Worm (Caenorhabditis elegans) whole organism, L4 larva: Measurements from ENCODE around the gene str-10.

ENCODE experiments used
- D1046.2 ChIP-seq: fragments of 200-800 bp; sonication (Bioruptor generic); IDR thresholded peaks from 2 replicates; pipeline ENCODE4 v1.3.6; 2022; ENCODE audit warnings: missing genetic modification characterization, missing compliant biosample characterization
- F10B5.3 ChIP-seq: sonication (generic microtip); optimal IDR thresholded peaks from 2 replicates; lab custom pipeline; 2016; ENCODE audit warnings: mild to moderate bottlenecking, missing genetic modification characterization, missing compliant biosample characterization
- F26F4.8 ChIP-seq: fragments of 200-800 bp; sonication (Bioruptor generic); conservative IDR thresholded peaks from 2 replicates; pipeline ENCODE4 v1.3.6; 2022; ENCODE audit warnings: missing genetic modification characterization, missing compliant biosample characterization
- F37D6.2 ChIP-seq: sonication (generic microtip); optimal IDR thresholded peaks from 2 replicates; lab custom pipeline; 2016; ENCODE audit warnings: mild to moderate bottlenecking, missing genetic modification characterization, missing compliant biosample characterization
- F49E8.2 ChIP-seq: sonication (generic microtip); optimal IDR thresholded peaks from 2 replicates; lab custom pipeline; 2016; ENCODE audit warnings: missing compliant biosample characterization, mild to moderate bottlenecking, missing genetic modification characterization, borderline replicate concordance
- T20F7.1 ChIP-seq: fragments of 200-800 bp; sonication (Bioruptor generic); optimal IDR thresholded peaks from 2 replicates; lab custom pipeline; 2018; ENCODE audit warnings: mild to moderate bottlenecking, missing genetic modification characterization, missing compliant biosample characterization
- T26A8.4 ChIP-seq: fragments of 200-800 bp; sonication (Bioruptor generic); IDR thresholded peaks from 2 replicates; pipeline ENCODE4 v1.3.6; 2022; ENCODE audit warnings: missing genetic modification characterization, missing compliant biosample characterization
- Y105C5A.15 ChIP-seq: fragments of 200-800 bp; sonication (Bioruptor generic); IDR thresholded peaks from 2 replicates; pipeline ENCODE4 v1.3.6; 2022; ENCODE audit warnings: missing genetic modification characterization, missing compliant biosample characterization
- Y48G9A.11 ChIP-seq: fragments of 200-800 bp; sonication (Bioruptor generic); IDR thresholded peaks from 2 replicates; pipeline ENCODE4 v1.3.6; 2022; ENCODE audit warnings: missing genetic modification reagents, missing genetic modification characterization, missing compliant biosample characterization
- ZK337.2 ChIP-seq: fragments of 200-800 bp; sonication (Bioruptor generic); IDR thresholded peaks from 2 replicates; pipeline ENCODE4 v1.3.6; 2022; ENCODE audit warnings: missing genetic modification reagents, missing genetic modification characterization, missing compliant biosample characterization
- ceh-44 ChIP-seq: fragments of 200-800 bp; sonication (Bioruptor generic); IDR thresholded peaks from 2 replicates; pipeline ENCODE4 v1.3.6; 2022; ENCODE audit warnings: missing genetic modification reagents, missing genetic modification characterization, missing compliant biosample characterization
- ces-1 ChIP-seq: fragments of 150-350 bp; sonication (generic microtip); optimal IDR thresholded peaks from 4 replicates; lab custom pipeline; 2014; ENCODE audit warnings: missing biosample characterization, missing genetic modification reagents, missing genetic modification characterization
- daf-16 ChIP-seq, 3 experiments: sonication (generic microtip); optimal IDR thresholded peaks; 2 replicates each; lab custom pipeline; 2016 to 2017; ENCODE audit warnings: missing genetic modification characterization in 3 of 3, missing genetic modification reagents in 3 of 3, mild to moderate bottlenecking in 2 of 3, missing compliant biosample characterization in 2 of 3, missing biosample characterization in 1 of 3, moderate library complexity in 1 of 3
- daf-19 ChIP-seq: fragments of 200-800 bp; sonication (Bioruptor generic); conservative IDR thresholded peaks from 2 replicates; pipeline ENCODE4 v1.3.6; 2022; ENCODE audit warnings: missing genetic modification characterization, missing compliant biosample characterization
- daf-8 ChIP-seq: fragments of 200-800 bp; sonication (Bioruptor generic); IDR thresholded peaks from 2 replicates; pipeline ENCODE4 v1.3.6; 2022; ENCODE audit warnings: missing genetic modification characterization, missing compliant biosample characterization
- dmd-8 ChIP-seq: fragments of 200-800 bp; sonication (Bioruptor generic); IDR thresholded peaks from 2 replicates; pipeline ENCODE4 v1.3.6; 2022; ENCODE audit warnings: missing genetic modification characterization, missing compliant biosample characterization
- dmd-9 ChIP-seq: fragments of 200-800 bp; sonication (Bioruptor generic); IDR thresholded peaks from 2 replicates; pipeline ENCODE4 v1.3.6; 2022; ENCODE audit warnings: missing genetic modification reagents, missing genetic modification characterization, missing compliant biosample characterization
- duxl-1 ChIP-seq: sonication (generic microtip); optimal IDR thresholded peaks from 2 replicates; lab custom pipeline; 2016; ENCODE audit warnings: mild to moderate bottlenecking, missing genetic modification characterization, moderate library complexity, missing compliant biosample characterization; ENCODE audit not compliant: poor library complexity
- dve-1 ChIP-seq: sonication (generic microtip); optimal IDR thresholded peaks from 2 replicates; lab custom pipeline; 2017; ENCODE audit warnings: antibody characterized with exemption, mild to moderate bottlenecking, missing genetic modification characterization, missing compliant biosample characterization; ENCODE audit not compliant: insufficient read depth
- hif-1 ChIP-seq, 2 experiments: sonication (generic microtip); optimal IDR thresholded peaks; 2 replicates each; lab custom pipeline; 2016 to 2017; ENCODE audit warnings: missing compliant biosample characterization in 2 of 2, missing genetic modification characterization in 2 of 2, missing genetic modification reagents in 2 of 2, missing genotype in 2 of 2, mild to moderate bottlenecking in 1 of 2
- hlh-30 ChIP-seq: sonication (generic microtip); optimal IDR thresholded peaks from 2 replicates; lab custom pipeline; 2017; ENCODE audit warnings: antibody characterized with exemption, mild to moderate bottlenecking, missing genetic modification characterization, missing compliant biosample characterization; ENCODE audit not compliant: insufficient read depth
- jun-1 ChIP-seq: fragments of 150-350 bp; optimal IDR thresholded peaks from 2 replicates; lab custom pipeline; 2014; ENCODE audit warnings: missing biosample characterization, missing genetic modification reagents, missing genetic modification characterization
- lin-1 ChIP-seq: fragments of 200-800 bp; sonication (Bioruptor generic); IDR thresholded peaks from 2 replicates; pipeline ENCODE4 v1.3.6; 2022; ENCODE audit warnings: missing genetic modification reagents, missing genetic modification characterization, missing compliant biosample characterization
- lin-13 ChIP-seq: fragments of 150-350 bp; optimal IDR thresholded peaks from 2 replicates; lab custom pipeline; 2014; ENCODE audit warnings: missing biosample characterization, missing genetic modification reagents, missing genetic modification characterization
- lin-29 ChIP-seq: fragments of 200-800 bp; sonication (Bioruptor generic); IDR thresholded peaks from 2 replicates; pipeline ENCODE4 v1.3.6; 2022; ENCODE audit warnings: missing genetic modification reagents, missing genetic modification characterization, missing compliant biosample characterization
- lir-3 ChIP-seq: sonication (generic microtip); optimal IDR thresholded peaks from 2 replicates; lab custom pipeline; 2016; ENCODE audit warnings: mild to moderate bottlenecking, missing genetic modification characterization, missing compliant biosample characterization
- lsy-2 ChIP-seq, 2 experiments: fragments of 150-350 bp in 1 of 2; sonication (generic microtip) in 1 of 2; optimal IDR thresholded peaks; 2 replicates each; lab custom pipeline; 2014 to 2017; ENCODE audit warnings: missing biosample characterization in 2 of 2, missing genetic modification characterization in 2 of 2
- madf-5 ChIP-seq, 2 experiments: fragments of 200-800 bp; sonication (Bioruptor generic); IDR thresholded peaks; 2 replicates each; pipeline ENCODE4 v1.3.6; 2022; ENCODE audit warnings: missing compliant biosample characterization in 2 of 2, missing genetic modification characterization in 2 of 2
- mep-1 ChIP-seq: fragments of 150-350 bp; sonication (generic microtip); optimal IDR thresholded peaks from 3 replicates; lab custom pipeline; 2014; ENCODE audit warnings: missing biosample characterization, missing genetic modification characterization
- mes-2 ChIP-seq: sonication (generic microtip); optimal IDR thresholded peaks from 2 replicates; lab custom pipeline; 2016; ENCODE audit warnings: missing genotype, mild to moderate bottlenecking, missing genetic modification characterization, missing compliant biosample characterization; ENCODE audit not compliant: poor library complexity, severe bottlenecking
- mxl-3 ChIP-seq: fragments of 200-800 bp; sonication (Bioruptor generic); optimal IDR thresholded peaks from 2 replicates; lab custom pipeline; 2018; ENCODE audit warnings: mild to moderate bottlenecking, missing genetic modification characterization, missing compliant biosample characterization
- nhr-102 ChIP-seq: sonication (generic microtip); optimal IDR thresholded peaks from 2 replicates; lab custom pipeline; 2016; ENCODE audit warnings: mild to moderate bottlenecking, missing genetic modification characterization, moderate library complexity, missing compliant biosample characterization
- nhr-11 ChIP-seq: fragments of 150-350 bp; optimal IDR thresholded peaks from 2 replicates; lab custom pipeline; 2014; ENCODE audit warnings: missing biosample characterization, missing genetic modification characterization
- nhr-111 ChIP-seq: fragments of 200-800 bp; sonication (Bioruptor generic); optimal IDR thresholded peaks from 2 replicates; lab custom pipeline; 2018; ENCODE audit warnings: mild to moderate bottlenecking, missing genetic modification characterization, missing compliant biosample characterization
- nhr-25 ChIP-seq: sonication (generic microtip); optimal IDR thresholded peaks from 2 replicates; lab custom pipeline; 2017; ENCODE audit warnings: missing genetic modification characterization, mild to moderate bottlenecking, missing compliant biosample characterization, antibody characterized with exemption, moderate library complexity, borderline replicate concordance; ENCODE audit not compliant: insufficient read depth
- nhr-28 ChIP-seq: fragments of 150-350 bp; optimal IDR thresholded peaks from 2 replicates; lab custom pipeline; 2014; ENCODE audit warnings: missing biosample characterization, missing genetic modification characterization
- nhr-41 ChIP-seq: fragments of 200-800 bp; sonication (Bioruptor generic); IDR thresholded peaks from 2 replicates; pipeline ENCODE4 v1.3.6; 2022; ENCODE audit warnings: missing genetic modification reagents, missing genetic modification characterization, missing compliant biosample characterization
- nhr-42 ChIP-seq: fragments of 200-800 bp; sonication (Bioruptor generic); IDR thresholded peaks from 2 replicates; pipeline ENCODE4 v1.3.6; 2022; ENCODE audit warnings: missing genetic modification characterization, missing compliant biosample characterization
- nhr-6 ChIP-seq: fragments of 150-350 bp; optimal IDR thresholded peaks from 2 replicates; lab custom pipeline; 2014; ENCODE audit warnings: missing biosample characterization, missing genetic modification characterization
- nhr-77 ChIP-seq: fragments of 150-350 bp; optimal IDR thresholded peaks from 2 replicates; lab custom pipeline; 2014; ENCODE audit warnings: missing biosample characterization, missing genetic modification characterization
- pqm-1 ChIP-seq: sonication (generic microtip); optimal IDR thresholded peaks from 2 replicates; lab custom pipeline; 2017; ENCODE audit warnings: missing biosample characterization, missing genetic modification characterization
- rbr-2 ChIP-seq: sonication (generic microtip); optimal IDR thresholded peaks from 2 replicates; lab custom pipeline; 2016; ENCODE audit warnings: missing genotype, missing genetic modification characterization, missing compliant biosample characterization
- set-16 ChIP-seq: fragments of 200-800 bp; sonication (Bioruptor generic); IDR thresholded peaks from 2 replicates; pipeline ENCODE4 v1.3.6; 2022; ENCODE audit warnings: missing genetic modification reagents, missing genetic modification characterization, missing compliant biosample characterization
- snpc-1.2 ChIP-seq: fragments of 200-800 bp; sonication (Bioruptor generic); IDR thresholded peaks from 2 replicates; pipeline ENCODE4 v1.3.6; 2022; ENCODE audit warnings: missing genetic modification reagents, missing genetic modification characterization, missing compliant biosample characterization
- spr-3 ChIP-seq: fragments of 200-800 bp; sonication (Bioruptor generic); optimal IDR thresholded peaks from 2 replicates; lab custom pipeline; 2018; ENCODE audit warnings: mild to moderate bottlenecking, missing genetic modification characterization, missing compliant biosample characterization
- tag-97 ChIP-seq: fragments of 200-800 bp; sonication (Bioruptor generic); IDR thresholded peaks from 2 replicates; pipeline ENCODE4 v1.3.6; 2022; ENCODE audit warnings: missing genetic modification characterization, missing compliant biosample characterization
- unc-130 ChIP-seq: sonication (generic microtip); optimal IDR thresholded peaks from 2 replicates; lab custom pipeline; 2016; ENCODE audit warnings: missing genetic modification reagents, missing genetic modification characterization, missing compliant biosample characterization
- vab-7 ChIP-seq: fragments of 200-800 bp; sonication (Bioruptor generic); IDR thresholded peaks from 2 replicates; pipeline ENCODE4 v1.3.6; 2022; ENCODE audit warnings: missing genetic modification reagents, missing genetic modification characterization, missing compliant biosample characterization
- zip-11 ChIP-seq: fragments of 200-800 bp; sonication (Bioruptor generic); IDR thresholded peaks from 2 replicates; pipeline ENCODE4 v1.3.6; 2022; ENCODE audit warnings: missing genetic modification characterization, missing compliant biosample characterization

str-10 gene

DNA sequence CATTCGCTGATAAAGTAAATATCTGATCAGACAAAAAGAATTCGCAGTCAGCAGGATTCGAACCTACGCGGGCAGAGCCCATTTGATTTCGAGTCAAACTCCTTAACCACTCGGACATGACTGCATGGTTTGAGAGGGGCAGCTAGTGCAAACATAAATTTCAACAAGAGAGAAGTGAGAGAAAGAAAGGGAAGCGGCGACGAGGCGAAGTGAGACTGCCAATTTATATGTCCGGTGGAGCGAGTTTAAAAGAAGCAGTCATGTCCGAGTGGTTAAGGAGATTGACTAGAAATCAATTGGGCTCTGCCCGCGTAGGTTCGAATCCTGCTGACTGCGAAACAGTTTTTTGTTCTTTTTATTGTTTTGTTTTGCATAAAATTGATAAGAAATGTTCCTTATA, 36.1 kb upstream of the str-10 start:
- TF ChIP-seq nhr-77 (tag; lab: Kevin White, UChicago) (peak; percentile 66), nhr-28 (tag; lab: Kevin White, UChicago) (peak; percentile 85), daf-16 (GFP tag; optimal IDR thresholded peaks at IDR 0.05; lab: Kevin White, UChicago) (peak; percentile 57 to 94), daf-16 (tag; optimal IDR thresholded peaks at IDR 0.05; lab: Kevin White, UChicago) (peak; percentile 85), lin-29 (GFP tag; lab: Robert Waterston, UW) (peak; percentile 75), lin-13 (GFP tag; lab: Kevin White, UChicago) (peak; percentile 75), rbr-2 (tag; lab: Kevin White, UChicago) (peak; percentile 89), zip-11 (GFP tag; lab: Robert Waterston, UW) (peak; percentile 90), hif-1 (tag; optimal IDR thresholded peaks at IDR 0.05; lab: Kevin White, UChicago) (peak; percentile 55 to 63), mep-1 (tag; lab: Kevin White, UChicago) (peak; percentile 94), set-16 (peak; percentile 63; the same call in 1 of the 2 replicates), lir-3 (tag; lab: Kevin White, UChicago) (peak; percentile 73), nhr-25 (tag; lab: Kevin White, UChicago) (peak; percentile 45), pqm-1 (tag; lab: Kevin White, UChicago) (peak; percentile 16), dmd-8 (GFP tag; lab: Robert Waterston, UW) (peak; percentile 95), unc-130 (GFP tag; lab: Kevin White, UChicago) (peak; percentile 52), mxl-3 (peak; percentile 63), ZK337.2 (peak; percentile 91), dve-1 (peak; percentile 88), duxl-1 (peak; percentile 88), lin-1 (peak; percentile 94), mes-2 (tag; lab: Kevin White, UChicago) (peak; percentile 82), ces-1 (peak; percentile 35), tag-97 (GFP tag; lab: Robert Waterston, UW) (0 out of 2 replicates have a peak, but pooled peaks have one; percentile 50), snpc-1.2 (peak; percentile 94), D1046.2 (peak; percentile 78), T20F7.1 (GFP tag; lab: Kevin White, UChicago) (peak; percentile 77), nhr-111 (GFP tag; lab: Kevin White, UChicago) (peak; percentile 92), F37D6.2 (peak; percentile 85), nhr-6 (tag; lab: Kevin White, UChicago) (peak; percentile 70), Y48G9A.11 (peak; percentile 74; the same call in 1 of the 2 replicates), nhr-42 (GFP tag; lab: Robert Waterston, UW) (peak; percentile 93), dmd-9 (GFP tag; lab: Robert Waterston, UW) (peak; percentile 93), F10B5.3 (peak; percentile 57), F49E8.2 (tag; lab: Kevin White, UChicago) (peak; percentile 49), T26A8.4 (GFP tag; lab: Robert Waterston, UW) (peak; percentile 96), lsy-2 (tag; optimal IDR thresholded peaks at IDR 0.05; lab: Kevin White, UChicago) (peak in 1 of 2 experiments; percentile 45), jun-1 (peak; percentile 85), daf-19 (GFP tag; lab: Robert Waterston, UW) (peak; percentile 95), F26F4.8 (GFP tag; lab: Robert Waterston, UW) (peak; percentile 66; the same call in 1 of the 2 replicates), Y105C5A.15 (GFP tag; lab: Robert Waterston, UW) (peak; percentile 93), hlh-30 (peak; percentile 79), nhr-102 (tag; lab: Kevin White, UChicago) (peak; percentile 89), daf-8 (GFP tag; lab: Robert Waterston, UW) (0 out of 2 replicates have a peak, but pooled peaks have one; percentile 35), ceh-44 (GFP tag; lab: Robert Waterston, UW) (peak; percentile 96), nhr-11 (peak; percentile 79), madf-5 (GFP tag; IDR thresholded peaks at IDR 0.05; lab: Robert Waterston, UW) (peak; percentile 74 to 92; a peak in 3 of 4 replicates), vab-7 (GFP tag; lab: Robert Waterston, UW) (peak; percentile 96), nhr-41 (GFP tag; lab: Robert Waterston, UW) (peak; percentile 85), spr-3 (GFP tag; lab: Kevin White, UChicago) (peak; percentile 70)
